Fruit fly (Drosophila melanogaster) whole organism, embryonic: ENCODE results near the gene CG31347.

Experiments used
- Awh ChIP-seq: fragments of 200-800 bp; sonication (Bioruptor generic); IDR thresholded peaks from 2 replicates; pipeline ENCODE4, ENCODE4 v1.3.6; 2022; ENCODE audit warnings: missing biosample characterization, missing genetic modification characterization
- CG11093 ChIP-seq: fragments of 200-800 bp; sonication (Bioruptor generic); IDR thresholded peaks from 3 replicates; pipeline ENCODE4 v1.3.6; 2022; ENCODE audit warnings: missing biosample characterization, missing genetic modification characterization
- CG12659 ChIP-seq: fragments of 200-800 bp; sonication (Bioruptor generic); optimal IDR thresholded peaks from 3 replicates; lab custom pipeline; 2017; ENCODE audit warnings: mild to moderate bottlenecking, missing biosample characterization, missing genetic modification reagents, missing genetic modification characterization
- CG15601 ChIP-seq: fragments of 200-800 bp; sonication (Bioruptor generic); optimal IDR thresholded peaks from 3 replicates; lab custom pipeline; 2019; ENCODE audit warnings: missing biosample characterization, mild to moderate bottlenecking, missing genetic modification characterization, moderate library complexity
- CG1602 ChIP-seq: fragments of 200-800 bp; sonication (Bioruptor generic); optimal IDR thresholded peaks from 3 replicates; lab custom pipeline; 2016; ENCODE audit warnings: missing biosample characterization, missing genetic modification characterization
- CG16863 ChIP-seq: fragments of 200-800 bp; sonication (Bioruptor generic); optimal IDR thresholded peaks from 3 replicates; lab custom pipeline; 2016; ENCODE audit warnings: missing biosample characterization, missing genetic modification characterization
- CG1792 ChIP-seq: fragments of 200-800 bp; sonication (Bioruptor generic); optimal IDR thresholded peaks from 2 replicates; lab custom pipeline; 2016; ENCODE audit warnings: missing biosample characterization, missing genetic modification characterization
- CG2120 ChIP-seq: fragments of 200-800 bp; sonication (Bioruptor generic); optimal IDR thresholded peaks from 3 replicates; lab custom pipeline; 2016; ENCODE audit warnings: missing biosample characterization, missing genetic modification characterization
- CG34422 ChIP-seq: fragments of 200-800 bp; sonication (Bioruptor generic); IDR thresholded peaks from 3 replicates; pipeline ENCODE4 v1.3.6; 2022; ENCODE audit warnings: missing biosample characterization, missing genetic modification characterization
- CG4328 ChIP-seq: fragments of 200-800 bp; sonication (Bioruptor generic); optimal IDR thresholded peaks from 3 replicates; lab custom pipeline; 2017; ENCODE audit warnings: missing biosample characterization, missing genetic modification reagents, missing genetic modification characterization
- CG4424 ChIP-seq: fragments of 200-800 bp; sonication (Bioruptor generic); optimal IDR thresholded peaks from 3 replicates; lab custom pipeline; 2016; ENCODE audit warnings: missing biosample characterization, missing genetic modification characterization
- CG8281 ChIP-seq: fragments of 200-800 bp; sonication (Bioruptor generic); optimal IDR thresholded peaks from 2 replicates; lab custom pipeline; 2018; ENCODE audit warnings: missing biosample characterization, mild to moderate bottlenecking, missing genetic modification characterization, moderate library complexity
- CG9797 ChIP-seq: fragments of 200-800 bp; sonication (Bioruptor generic); optimal IDR thresholded peaks from 3 replicates; lab custom pipeline; 2018; ENCODE audit warnings: missing biosample characterization, mild to moderate bottlenecking, missing genetic modification characterization
- Dbx ChIP-seq: fragments of 200-800 bp; sonication (Bioruptor generic); IDR thresholded peaks from 3 replicates; pipeline ENCODE4 v1.3.6; 2022; ENCODE audit warnings: missing biosample characterization, missing genetic modification characterization
- Dp ChIP-seq: fragments of 200-800 bp; sonication (Bioruptor generic); optimal IDR thresholded peaks from 2 replicates; lab custom pipeline; 2018; ENCODE audit warnings: missing biosample characterization, mild to moderate bottlenecking, missing genetic modification characterization, moderate library complexity
- Fer3 ChIP-seq: fragments of 200-800 bp; sonication (Bioruptor generic); optimal IDR thresholded peaks from 2 replicates; lab custom pipeline; 2018; ENCODE audit warnings: missing biosample characterization, mild to moderate bottlenecking, missing genetic modification characterization, moderate library complexity
- GATAe ChIP-seq: fragments of 200-800 bp; sonication (Bioruptor generic); conservative IDR thresholded peaks from 2 replicates; pipeline ENCODE4 v1.3.6; 2022; ENCODE audit warnings: missing biosample characterization, missing genetic modification characterization
- H2.0 ChIP-seq: fragments of 200-800 bp; sonication (Bioruptor generic); IDR thresholded peaks from 2 replicates; pipeline ENCODE4 v1.3.6; 2022; ENCODE audit warnings: missing biosample characterization, missing genetic modification characterization
- Hey ChIP-seq: fragments of 200-800 bp; sonication (Bioruptor generic); optimal IDR thresholded peaks from 3 replicates; lab custom pipeline; 2018; ENCODE audit warnings: missing biosample characterization, mild to moderate bottlenecking, missing genetic modification characterization
- HmgZ ChIP-seq: fragments of 200-800 bp; sonication (Bioruptor generic); optimal IDR thresholded peaks from 2 replicates; lab custom pipeline; 2018; ENCODE audit warnings: missing biosample characterization, mild to moderate bottlenecking, missing genetic modification characterization
- Hmr ChIP-seq: fragments of 200-800 bp; sonication (Bioruptor generic); optimal IDR thresholded peaks from 3 replicates; lab custom pipeline; 2017; ENCODE audit warnings: mild to moderate bottlenecking, missing biosample characterization, missing genetic modification reagents, missing genetic modification characterization
- Hr78 ChIP-seq, 2 experiments: fragments of 200-800 bp in 1 of 2; fragments of >200 bp in 1 of 2; sonication (Bioruptor generic) in 1 of 2; optimal IDR thresholded peaks; 2 replicates each; lab custom pipeline; 2017 to 2019; ENCODE audit warnings: missing biosample characterization in 2 of 2, missing genetic modification characterization in 2 of 2, mild to moderate bottlenecking in 1 of 2, moderate library complexity in 1 of 2
- MESR4 ChIP-seq: fragments of 200-800 bp; sonication (Bioruptor generic); optimal IDR thresholded peaks from 2 replicates; lab custom pipeline; 2018; ENCODE audit warnings: missing biosample characterization, mild to moderate bottlenecking, missing genetic modification characterization, moderate library complexity
- Med ChIP-seq: fragments of 200-800 bp; sonication (Bioruptor generic); peaks from one replicate; lab custom pipeline; 2016; ENCODE audit warnings: missing biosample characterization, missing genetic modification characterization, mild to moderate bottlenecking, inconsistent platforms, moderate library complexity
- Meics ChIP-seq: fragments of 200-800 bp; sonication (Bioruptor generic); optimal IDR thresholded peaks from 2 replicates; lab custom pipeline; 2017; ENCODE audit warnings: missing biosample characterization, mild to moderate bottlenecking, missing genetic modification characterization
- Myb ChIP-seq: fragments of 200-800 bp; sonication (Bioruptor generic); optimal IDR thresholded peaks from 2 replicates; lab custom pipeline; 2016; ENCODE audit warnings: missing biosample characterization, missing genetic modification characterization
- Nf-YC ChIP-seq: fragments of 200-800 bp; optimal IDR thresholded peaks from 3 replicates; lab custom pipeline; 2019; ENCODE audit warnings: missing biosample characterization, mild to moderate bottlenecking, missing genetic modification characterization, moderate library complexity
- btn ChIP-seq: fragments of 200-800 bp; sonication (Bioruptor generic); optimal IDR thresholded peaks from 2 replicates; lab custom pipeline; 2016; ENCODE audit warnings: missing biosample characterization, missing genetic modification characterization
- chn ChIP-seq: fragments of 200-800 bp; sonication (Bioruptor generic); optimal IDR thresholded peaks from 2 replicates; lab custom pipeline; 2016; ENCODE audit warnings: missing biosample characterization, missing genetic modification characterization
- da ChIP-seq: fragments of 200-800 bp; sonication (Bioruptor generic); optimal IDR thresholded peaks from 2 replicates; lab custom pipeline; 2016; ENCODE audit warnings: missing biosample characterization, missing genetic modification characterization
- dysf ChIP-seq: fragments of 200-800 bp; sonication (Bioruptor generic); IDR thresholded peaks from 3 replicates; pipeline ENCODE4 v1.3.6; 2022; ENCODE audit warnings: missing biosample characterization, missing genetic modification characterization
- fd102C ChIP-seq: fragments of 200-800 bp; sonication (Bioruptor generic); optimal IDR thresholded peaks from 2 replicates; lab custom pipeline; 2018; ENCODE audit warnings: missing biosample characterization, mild to moderate bottlenecking, missing genetic modification characterization, moderate library complexity
- fd96Cb ChIP-seq: fragments of 200-800 bp; sonication (Bioruptor generic); optimal IDR thresholded peaks from 2 replicates; lab custom pipeline; 2018; ENCODE audit warnings: missing biosample characterization, mild to moderate bottlenecking, missing genetic modification characterization, moderate library complexity
- fru ChIP-seq: fragments of >200 bp; optimal IDR thresholded peaks from 2 replicates; lab custom pipeline; 2017
- ftz-f1 ChIP-seq: fragments of 200-800 bp; sonication (Bioruptor generic); optimal IDR thresholded peaks from 2 replicates; lab custom pipeline; 2016; ENCODE audit warnings: missing biosample characterization, missing genetic modification characterization
- ham ChIP-seq: fragments of 200-800 bp; sonication (Bioruptor generic); IDR thresholded peaks from 2 replicates; pipeline ENCODE4 v1.3.6; 2022; ENCODE audit warnings: missing biosample characterization, missing genetic modification characterization
- mam ChIP-seq: fragments of 200-800 bp; sonication (Bioruptor generic); optimal IDR thresholded peaks from 3 replicates; lab custom pipeline; 2016; ENCODE audit warnings: missing biosample characterization, missing genetic modification characterization
- mirr ChIP-seq: fragments of 200-800 bp; sonication (Bioruptor generic); optimal IDR thresholded peaks from 3 replicates; lab custom pipeline; 2018; ENCODE audit warnings: missing biosample characterization, mild to moderate bottlenecking, missing genetic modification characterization
- peb ChIP-seq: fragments of 200-800 bp; sonication (Bioruptor generic); IDR thresholded peaks from 2 replicates; pipeline ENCODE4 v1.3.6; 2022; ENCODE audit warnings: missing biosample characterization, missing genetic modification characterization
- prd ChIP-seq, 3 experiments: fragments of >200 bp in 2 of 3; fragments of 200-800 bp in 1 of 3; sonication (Bioruptor generic) in 1 of 3; optimal IDR thresholded peaks in 2 of 3; IDR thresholded peaks in 1 of 3; 2 replicates in 2 of 3; 3 replicates in 1 of 3; pipeline versions ENCODE4 v1.3.6 to Lab custom; 2017 to 2022; ENCODE audit warnings: missing biosample characterization in 1 of 3, missing genetic modification characterization in 1 of 3
- row ChIP-seq: fragments of 200-800 bp; sonication (Bioruptor generic); IDR thresholded peaks from 3 replicates; pipeline ENCODE4 v1.3.6; 2022; ENCODE audit warnings: missing biosample characterization, missing genetic modification characterization
- sd ChIP-seq: fragments of 200-800 bp; sonication (Bioruptor generic); optimal IDR thresholded peaks from 3 replicates; lab custom pipeline; 2018; ENCODE audit warnings: missing biosample characterization, mild to moderate bottlenecking, missing genetic modification characterization, moderate library complexity
- seq ChIP-seq: fragments of 200-800 bp; sonication (Bioruptor generic); IDR thresholded peaks from 2 replicates; pipeline ENCODE4 v1.3.6; 2022; ENCODE audit warnings: missing biosample characterization, missing genetic modification characterization
- tgo ChIP-seq: fragments of 200-800 bp; sonication (Bioruptor generic); IDR thresholded peaks from 3 replicates; pipeline ENCODE4 v1.3.6; 2022; ENCODE audit warnings: missing biosample characterization, missing genetic modification characterization
- trem ChIP-seq: fragments of 200-800 bp; optimal IDR thresholded peaks from 3 replicates; lab custom pipeline; 2019; ENCODE audit warnings: missing biosample characterization, mild to moderate bottlenecking, missing genetic modification characterization, moderate library complexity
- twi ChIP-seq: fragments of 200-800 bp; optimal IDR thresholded peaks from 2 replicates; lab custom pipeline; 2019; ENCODE audit warnings: missing biosample characterization, mild to moderate bottlenecking, missing genetic modification characterization, moderate library complexity

The CG31347 gene

DNA sequence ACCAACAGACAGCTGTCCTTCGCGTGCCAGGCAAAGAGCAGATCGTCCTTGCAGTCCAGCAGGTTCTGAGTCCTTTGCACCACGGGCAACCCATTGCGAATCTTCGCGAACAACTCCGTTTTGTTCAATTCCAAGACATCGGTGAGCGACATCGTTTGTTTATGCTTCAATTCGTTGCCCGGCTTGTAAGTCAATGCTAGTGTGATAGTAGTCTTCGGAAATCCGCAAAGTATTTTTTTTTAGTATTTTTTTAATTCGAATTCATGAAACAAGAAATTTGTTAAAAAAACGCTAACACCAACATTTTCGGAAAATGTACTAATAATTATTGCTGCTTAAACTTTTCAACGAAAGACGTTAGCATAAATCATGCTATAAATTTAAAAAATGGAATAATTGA is 13.5 kb downstream of the CG31347 start, which contains the start of gene mbo (continued):
- TF ChIP-seq Myb (GFP tag; lab: Kevin White, UChicago) (peak; percentile 13), CG1792 (GFP tag; lab: Kevin White, UChicago) (no peak), da (GFP tag; lab: Kevin White, UChicago) (no peak), peb (GFP tag; lab: Robert Waterston, UW) (no peak), sd (tag; lab: Kevin White, UChicago) (no peak), H2.0 (GFP tag; lab: Robert Waterston, UW) (no peak), twi (tag; lab: Kevin White, UChicago) (no peak), MESR4 (GFP tag; lab: Kevin White, UChicago) (peak; percentile 38), CG12659 (GFP tag; lab: Kevin White, UChicago) (no peak), HmgZ (tag; lab: Kevin White, UChicago) (no peak), fd96Cb (tag; lab: Kevin White, UChicago) (no peak), Med (peak; percentile 3), Hey (tag; lab: Kevin White, UChicago) (no peak), CG16863 (GFP tag; lab: Kevin White, UChicago) (no peak), Dp (GFP tag; lab: Kevin White, UChicago) (peak; percentile 36), Nf-YC (tag; lab: Kevin White, UChicago) (no peak), CG1602 (GFP tag; lab: Kevin White, UChicago) (no peak), CG8281 (tag; lab: Kevin White, UChicago) (no peak), tgo (GFP tag; lab: Robert Waterston, UW) (no peak), mirr (GFP tag; lab: Kevin White, UChicago) (no peak), Dbx (no peak), CG15601 (tag; lab: Kevin White, UChicago) (peak; percentile 74), trem (tag; lab: Kevin White, UChicago) (peak; percentile 34), GATAe (GFP tag; lab: Robert Waterston, UW) (no peak), Meics (GFP tag; lab: Kevin White, UChicago) (no peak), ham (no peak), Hr78 (GFP tag; optimal IDR thresholded peaks at IDR 0.05; lab: Kevin White, UChicago) (no peak)

DNA sequence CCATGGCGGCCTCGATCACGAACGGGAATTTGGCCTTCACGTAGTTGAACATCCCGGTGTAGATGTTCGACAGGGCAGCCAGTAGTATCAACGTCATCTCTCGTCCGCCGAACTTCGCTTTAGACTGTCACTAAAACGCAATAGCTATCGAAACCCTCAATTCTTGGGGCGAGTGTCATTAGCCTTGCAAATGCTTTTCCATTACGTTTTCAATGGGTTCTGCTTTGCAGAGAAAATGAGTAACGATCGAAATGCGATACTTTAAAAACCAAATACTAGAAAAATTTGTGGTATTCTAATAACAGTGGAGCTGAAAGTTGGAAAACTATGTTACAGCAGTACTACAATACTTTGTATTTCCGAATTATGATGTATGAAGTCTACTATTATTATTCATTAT is 16.2 kb downstream of the CG31347 start, which contains the start of gene CG43630:
TSS of gene CG43630 (minus strand) at position 101 of the 400 bp plus-strand sequence.
- no peak for TF ChIP-seq CG9797
- TF ChIP-seq fd102C (GFP tag; lab: Kevin White, UChicago): no peak
- no peak for TF ChIP-seq prd (optimal IDR thresholded peaks at IDR 0.05; lab: Kevin White, UChicago)
- TF ChIP-seq prd (GFP tag; IDR thresholded peaks at IDR 0.05; lab: Robert Waterston, UW): no peak
- no peak for TF ChIP-seq btn (GFP tag; lab: Kevin White, UChicago)
- TF ChIP-seq CG34422 (GFP tag; lab: Robert Waterston, UW): no peak
- TF ChIP-seq, all 482 proteins: peak for 0

DNA sequence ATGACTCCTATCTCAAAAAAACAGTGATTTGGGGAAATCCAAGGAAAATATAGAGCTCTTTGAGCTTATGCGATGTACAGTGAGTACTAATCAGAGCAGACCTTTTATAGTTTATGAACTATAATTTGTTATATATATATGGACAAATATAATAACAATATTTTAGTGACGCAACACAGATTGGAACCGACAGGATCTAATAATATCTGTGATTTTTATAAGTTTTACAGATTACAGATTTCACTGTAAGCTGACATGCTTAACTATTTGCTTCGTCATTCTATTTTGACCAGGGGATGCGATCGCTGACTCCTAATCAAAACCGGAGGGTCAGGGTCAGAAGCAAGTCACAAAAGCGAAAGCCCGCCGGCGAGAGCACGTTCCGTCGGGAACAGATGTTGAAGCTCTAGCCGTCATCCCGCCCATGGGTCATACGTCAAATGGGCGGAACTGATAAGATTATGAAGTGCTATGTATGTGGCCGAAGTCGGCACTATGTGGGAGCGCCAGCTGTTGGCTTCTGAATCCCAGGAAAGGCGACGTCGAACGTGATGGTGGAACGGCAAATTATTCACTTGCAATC is 18.3 kb downstream of the CG31347 start, which contains the start of gene Gnmt:
TSS of gene Gnmt (plus strand) at position 568 of the 583 bp plus-strand sequence.
- TF ChIP-seq CG11093 (GFP tag; lab: Robert Waterston, UW): no peak
- TF ChIP-seq dysf (GFP tag; lab: Robert Waterston, UW): peak; percentile 10; the same call in 1 of the 3 replicates
- peak; percentile 52; the same call in 2 of the 3 replicates for TF ChIP-seq row (GFP tag; lab: Robert Waterston, UW)
- no peak for TF ChIP-seq prd (optimal IDR thresholded peaks at IDR 0.05; lab: Kevin White, UChicago)
- TF ChIP-seq prd (GFP tag; IDR thresholded peaks at IDR 0.05; lab: Robert Waterston, UW): 0 out of 3 replicates have a peak, but pooled peaks have one; percentile 12
- no peak for TF ChIP-seq mam (GFP tag; lab: Kevin White, UChicago)
- TF ChIP-seq fru (lab: Kevin White, UChicago): no peak
- TF ChIP-seq Med: peak; percentile 47
- peak; percentile 16 for TF ChIP-seq CG2120 (GFP tag; lab: Kevin White, UChicago)
- peak; percentile 40 for TF ChIP-seq Fer3
- TF ChIP-seq chn (GFP tag; lab: Kevin White, UChicago): no peak
- TF ChIP-seq CG4424 (GFP tag; lab: Kevin White, UChicago): no peak
- peak; percentile 44 for TF ChIP-seq Meics (GFP tag; lab: Kevin White, UChicago)
- peak; percentile 21 for TF ChIP-seq Hmr
- peak in 1 of 2 experiments; percentile 87 for TF ChIP-seq Hr78 (GFP tag; optimal IDR thresholded peaks at IDR 0.05; lab: Kevin White, UChicago)
- 0 out of 2 replicates have a peak, but pooled peaks have one; percentile 7 for TF ChIP-seq Awh (GFP tag; lab: Robert Waterston, UW)
- no peak for TF ChIP-seq CG4328 (GFP tag; lab: Kevin White, UChicago)
- TF ChIP-seq ftz-f1 (GFP tag; lab: Kevin White, UChicago): peak; percentile 26
- TF ChIP-seq seq (GFP tag; lab: Robert Waterston, UW): 0 out of 2 replicates have a peak, but pooled peaks have one; percentile 20
